Worm (Caenorhabditis elegans): ENCODE data around the gene F39H12.3.

Gene F39H12.3

ce11 chrX:845443-845842, 4.2 kb upstream of the F39H12.3 start:
- TF ChIP-seq hmbx-1 (tag; optimal IDR thresholded peaks at IDR 0.05) (no peak), scrt-1 (GFP tag; IDR thresholded peaks at IDR 0.05) (no peak), tbx-37 (GFP tag; conservative IDR thresholded peaks at IDR 0.05) (no peak), ceh-13 (GFP tag; optimal IDR thresholded peaks at IDR 0.05) (no peak), ama-1 (optimal IDR thresholded peaks at IDR 0.05) (no peak), ceh-36 (tag; optimal IDR thresholded peaks at IDR 0.05) (no peak), F13C5.2 (tag; optimal IDR thresholded peaks at IDR 0.05) (no peak), hnd-1 (tag; optimal IDR thresholded peaks at IDR 0.05) (no peak), hmg-4 (GFP tag; optimal IDR thresholded peaks at IDR 0.05) (no peak), B0310.2 (tag; optimal IDR thresholded peaks at IDR 0.05) (no peak), tbx-11 (GFP tag; IDR thresholded peaks at IDR 0.05) (no peak), aly-1 (tag; optimal IDR thresholded peaks at IDR 0.05) (no peak), flt-1 (GFP tag; IDR thresholded peaks at IDR 0.05) (no peak), pes-1 (GFP tag; IDR thresholded peaks at IDR 0.05) (no peak)

- TF ChIP-seq sea-1 (GFP tag; conservative IDR thresholded peaks at IDR 0.05) (no peak), hmg-4 (GFP tag; optimal IDR thresholded peaks at IDR 0.05) (no peak), ets-7 (tag; optimal IDR thresholded peaks at IDR 0.05) (no peak), pes-1 (GFP tag; IDR thresholded peaks at IDR 0.05) (no peak)
Observed at ce11 chrX:844649-845048, 3.4 kb upstream of the F39H12.3 start.

ce11 chrX:834478-834877, 6.8 kb downstream of the F39H12.3 start, which contains the start of gene F39H12.1:
TSS of gene F39H12.1 (plus strand) at chrX:834778.
- TF ChIP-seq aly-1 (tag; optimal IDR thresholded peaks at IDR 0.05) (no peak), ceh-13 (GFP tag; optimal IDR thresholded peaks at IDR 0.05) (no peak), scrt-1 (GFP tag; IDR thresholded peaks at IDR 0.05) (no peak), tbx-37 (GFP tag; conservative IDR thresholded peaks at IDR 0.05) (no peak), pes-1 (GFP tag; IDR thresholded peaks at IDR 0.05) (no peak), hnd-1 (tag; optimal IDR thresholded peaks at IDR 0.05) (no peak), hmg-4 (GFP tag; optimal IDR thresholded peaks at IDR 0.05) (no peak), ama-1 (optimal IDR thresholded peaks at IDR 0.05) (no peak), ets-7 (tag; optimal IDR thresholded peaks at IDR 0.05) (no peak), B0310.2 (tag; optimal IDR thresholded peaks at IDR 0.05) (no peak), F13C5.2 (tag; optimal IDR thresholded peaks at IDR 0.05) (no peak), sea-1 (GFP tag; conservative IDR thresholded peaks at IDR 0.05) (no peak), ceh-36 (tag; optimal IDR thresholded peaks at IDR 0.05) (no peak), hmbx-1 (tag; optimal IDR thresholded peaks at IDR 0.05) (no peak), flt-1 (GFP tag; IDR thresholded peaks at IDR 0.05) (no peak), tbx-11 (GFP tag; IDR thresholded peaks at IDR 0.05) (no peak), tra-4 (tag; optimal IDR thresholded peaks at IDR 0.05) (no peak)

ce11 chrX:830185-830584, 11.1 kb downstream of the F39H12.3 start:
- TF ChIP-seq ceh-36 (tag; optimal IDR thresholded peaks at IDR 0.05) (no peak), ama-1 (optimal IDR thresholded peaks at IDR 0.05) (no peak), tbx-37 (GFP tag; conservative IDR thresholded peaks at IDR 0.05) (no peak), aly-1 (tag; optimal IDR thresholded peaks at IDR 0.05) (no peak), tra-4 (tag; optimal IDR thresholded peaks at IDR 0.05) (no peak), hmbx-1 (tag; optimal IDR thresholded peaks at IDR 0.05) (no peak), pes-1 (GFP tag; IDR thresholded peaks at IDR 0.05) (no peak), flt-1 (GFP tag; IDR thresholded peaks at IDR 0.05) (no peak), hnd-1 (tag; optimal IDR thresholded peaks at IDR 0.05) (no peak), ets-7 (tag; optimal IDR thresholded peaks at IDR 0.05) (no peak), tbx-11 (GFP tag; IDR thresholded peaks at IDR 0.05) (no peak), B0310.2 (tag; optimal IDR thresholded peaks at IDR 0.05) (no peak), hmg-4 (GFP tag; optimal IDR thresholded peaks at IDR 0.05) (no peak), F13C5.2 (tag; optimal IDR thresholded peaks at IDR 0.05) (no peak), sea-1 (GFP tag; conservative IDR thresholded peaks at IDR 0.05) (no peak), ceh-13 (GFP tag; optimal IDR thresholded peaks at IDR 0.05) (no peak), scrt-1 (GFP tag; IDR thresholded peaks at IDR 0.05) (no peak)

- TF ChIP-seq ets-7 (tag; optimal IDR thresholded peaks at IDR 0.05): no peak
- no peak for TF ChIP-seq hmg-4 (GFP tag; optimal IDR thresholded peaks at IDR 0.05)
- TF ChIP-seq pes-1 (GFP tag; IDR thresholded peaks at IDR 0.05): no peak
- TF ChIP-seq flt-1 (GFP tag; IDR thresholded peaks at IDR 0.05): no peak
- no peak for TF ChIP-seq ama-1 (optimal IDR thresholded peaks at IDR 0.05)
- TF ChIP-seq sea-1 (GFP tag; conservative IDR thresholded peaks at IDR 0.05): no peak
- TF ChIP-seq tbx-11 (GFP tag; IDR thresholded peaks at IDR 0.05): no peak
Observed at ce11 chrX:828603-829002, 12.7 kb downstream of the F39H12.3 start, which contains the start of gene wdr-54. TSS of gene wdr-54 (plus strand) at chrX:828903.

ce11 chrX:827502-827901, 13.8 kb downstream of the F39H12.3 start:
- no peak for TF ChIP-seq ceh-36 (tag; optimal IDR thresholded peaks at IDR 0.05)
- peak; percentile 53 for TF ChIP-seq hmg-4 (GFP tag; optimal IDR thresholded peaks at IDR 0.05)
- TF ChIP-seq F13C5.2 (tag; optimal IDR thresholded peaks at IDR 0.05): peak; percentile 54

ce11 chrX:825924-826323, 15.4 kb downstream of the F39H12.3 start:
- TF ChIP-seq hmbx-1 (tag; optimal IDR thresholded peaks at IDR 0.05) (no peak), tbx-11 (GFP tag; IDR thresholded peaks at IDR 0.05) (no peak)

- TF ChIP-seq hmbx-1 (tag; optimal IDR thresholded peaks at IDR 0.05): no peak
- TF ChIP-seq B0310.2 (tag; optimal IDR thresholded peaks at IDR 0.05): no peak
- no peak for TF ChIP-seq hmg-4 (GFP tag; optimal IDR thresholded peaks at IDR 0.05)
- TF ChIP-seq tbx-37 (GFP tag; conservative IDR thresholded peaks at IDR 0.05): no peak
- no peak for TF ChIP-seq tbx-11 (GFP tag; IDR thresholded peaks at IDR 0.05)
- TF ChIP-seq ets-7 (tag; optimal IDR thresholded peaks at IDR 0.05): no peak
- TF ChIP-seq scrt-1 (GFP tag; IDR thresholded peaks at IDR 0.05): no peak
- no peak for TF ChIP-seq hnd-1 (tag; optimal IDR thresholded peaks at IDR 0.05)
- no peak for TF ChIP-seq flt-1 (GFP tag; IDR thresholded peaks at IDR 0.05)
- TF ChIP-seq pes-1 (GFP tag; IDR thresholded peaks at IDR 0.05): no peak
Observed at ce11 chrX:825375-825774, 15.9 kb downstream of the F39H12.3 start, which contains the start of gene daf-3. TSS of gene daf-3 (minus strand) at chrX:825475.
